Fruit fly (Drosophila melanogaster): ENCODE results near the gene CG34136.

Gene CG34136

DNA sequence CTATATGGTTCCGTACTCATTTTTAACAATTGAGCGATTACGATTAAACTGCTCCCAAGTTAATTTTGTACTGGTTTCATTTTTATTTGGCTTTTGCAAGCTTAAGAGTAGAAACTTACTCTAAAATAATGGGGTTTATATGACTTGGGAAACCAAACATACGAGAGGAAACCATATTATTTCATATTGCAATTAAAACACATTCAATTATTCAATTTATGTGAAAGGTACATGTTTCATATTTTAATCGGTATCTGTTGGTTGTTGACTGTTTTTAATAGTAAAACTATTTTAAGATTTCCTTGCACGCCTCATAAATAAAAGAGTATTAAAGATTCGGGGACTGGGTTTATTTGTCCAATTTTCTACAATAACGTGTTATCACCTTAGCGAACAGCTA lies 12.5 kb upstream of the CG34136 start, which contains the start of gene CG33510:
Gene CG33510 (minus strand): TSS at position 59 of the 400 bp plus-strand sequence.
- peak; percentile 31 for TF ChIP-seq h (GFP tag; optimal IDR thresholded peaks at IDR 0.05)
- TF ChIP-seq Hr78 (GFP tag; optimal IDR thresholded peaks at IDR 0.05): no peak
- TF ChIP-seq foxo (GFP tag; optimal IDR thresholded peaks at IDR 0.05): peak in 1 of 2 experiments; percentile 20
- TF ChIP-seq Vsx2 (GFP tag; optimal IDR thresholded peaks at IDR 0.05; ENCODE audit: partially characterized antibody): no peak
- no peak for TF ChIP-seq N (GFP tag; optimal IDR thresholded peaks at IDR 0.05)
- no peak for TF ChIP-seq sv (GFP tag; optimal IDR thresholded peaks at IDR 0.05)
- TF ChIP-seq HLH106 (tag; optimal IDR thresholded peaks at IDR 0.05): no peak
- TF ChIP-seq Sp1 (GFP tag; optimal IDR thresholded peaks at IDR 0.05): no peak
- TF ChIP-seq usp (GFP tag; optimal IDR thresholded peaks at IDR 0.05): no peak
- no peak for TF ChIP-seq Mio (GFP tag; optimal IDR thresholded peaks at IDR 0.05)
- TF ChIP-seq br (GFP tag; optimal IDR thresholded peaks at IDR 0.05): no peak
- no peak for TF ChIP-seq lola (GFP tag; optimal IDR thresholded peaks at IDR 0.05)
- TF ChIP-seq CG32264 (GFP tag; optimal IDR thresholded peaks at IDR 0.05): no peak
- peak; percentile 57 for TF ChIP-seq fru (GFP tag; optimal IDR thresholded peaks at IDR 0.05)
- TF ChIP-seq rgr (GFP tag; optimal IDR thresholded peaks at IDR 0.05): peak; percentile 6
- TF ChIP-seq CG9705 (GFP tag; optimal IDR thresholded peaks at IDR 0.05): no peak
- TF ChIP-seq Hnf4 (GFP tag; optimal IDR thresholded peaks at IDR 0.05): no peak

DNA sequence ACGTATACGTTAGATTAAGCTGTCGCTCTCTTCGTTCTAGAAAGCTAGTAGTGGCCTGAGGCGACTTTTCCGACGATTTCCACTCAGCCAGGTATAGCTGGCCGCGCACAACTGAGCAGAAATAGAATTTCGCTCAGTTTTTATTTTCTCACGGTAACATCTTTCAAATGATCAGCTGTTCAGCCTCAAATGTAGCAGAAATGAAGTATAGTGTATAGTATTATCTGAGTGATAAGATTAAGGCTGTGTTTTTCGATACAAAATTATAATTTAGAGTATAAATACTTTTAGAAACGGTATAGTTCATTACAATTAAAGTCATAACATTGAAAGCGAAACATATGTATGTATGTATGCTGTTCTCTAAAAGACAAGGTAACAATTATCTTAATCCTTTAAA lies 10.3 kb upstream of the CG34136 start, which contains the start of gene CG33509:
Gene CG33509 (minus strand): TSS at position 101 of the 400 bp plus-strand sequence.
- TF ChIP-seq h (GFP tag; optimal IDR thresholded peaks at IDR 0.05) (no peak), jim (GFP tag; optimal IDR thresholded peaks at IDR 0.05) (no peak), CG32264 (GFP tag; optimal IDR thresholded peaks at IDR 0.05) (no peak), CG9705 (GFP tag; optimal IDR thresholded peaks at IDR 0.05) (no peak), CrebA (GFP tag; optimal IDR thresholded peaks at IDR 0.05; ENCODE audit: borderline replicate concordance) (no peak)

DNA sequence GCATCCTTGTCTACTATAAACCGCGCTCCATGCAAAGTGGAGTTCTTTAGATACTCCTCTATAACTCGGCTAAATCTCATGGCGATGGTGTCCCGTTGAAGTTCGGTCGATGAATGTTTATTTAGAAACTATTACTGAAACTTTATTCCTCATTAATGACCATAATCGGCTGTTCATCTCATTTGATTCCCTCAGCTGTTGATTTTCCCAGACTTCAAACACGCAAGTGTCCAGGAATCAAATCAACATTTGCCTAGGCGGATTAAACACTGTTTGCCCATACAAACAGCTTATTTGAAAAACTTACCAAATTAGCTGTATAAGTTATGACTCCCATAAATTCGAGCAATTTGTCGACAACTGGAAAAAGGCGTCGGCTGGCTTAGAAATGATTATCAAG lies 8.1 kb upstream of the CG34136 start, which contains the start of gene ppk13:
Gene ppk13 (minus strand): TSS at position 101 of the 400 bp plus-strand sequence.
- TF ChIP-seq fru (GFP tag; optimal IDR thresholded peaks at IDR 0.05): no peak
- TF ChIP-seq foxo (GFP tag; optimal IDR thresholded peaks at IDR 0.05): no peak
- no peak for TF ChIP-seq Hr78 (GFP tag; optimal IDR thresholded peaks at IDR 0.05)
- TF ChIP-seq Hr83 (GFP tag; optimal IDR thresholded peaks at IDR 0.05; ENCODE audit: poor library complexity, severe bottlenecking): no peak
- no peak for TF ChIP-seq Hnf4 (GFP tag; optimal IDR thresholded peaks at IDR 0.05)
- TF ChIP-seq lola (GFP tag; optimal IDR thresholded peaks at IDR 0.05): no peak
- TF ChIP-seq CG32264 (GFP tag; optimal IDR thresholded peaks at IDR 0.05): no peak
- no peak for TF ChIP-seq Dif (GFP tag; optimal IDR thresholded peaks at IDR 0.05; ENCODE audit: partially characterized antibody)
- TF ChIP-seq psq (GFP tag; optimal IDR thresholded peaks at IDR 0.05): no peak
- no peak for TF ChIP-seq dsf (GFP tag; optimal IDR thresholded peaks at IDR 0.05; ENCODE audit: borderline replicate concordance)
- TF ChIP-seq brk (GFP tag; optimal IDR thresholded peaks at IDR 0.05): no peak
- no peak for TF ChIP-seq HLH106 (tag; optimal IDR thresholded peaks at IDR 0.05)
- TF ChIP-seq Vsx2 (GFP tag; optimal IDR thresholded peaks at IDR 0.05; ENCODE audit: partially characterized antibody): no peak

DNA sequence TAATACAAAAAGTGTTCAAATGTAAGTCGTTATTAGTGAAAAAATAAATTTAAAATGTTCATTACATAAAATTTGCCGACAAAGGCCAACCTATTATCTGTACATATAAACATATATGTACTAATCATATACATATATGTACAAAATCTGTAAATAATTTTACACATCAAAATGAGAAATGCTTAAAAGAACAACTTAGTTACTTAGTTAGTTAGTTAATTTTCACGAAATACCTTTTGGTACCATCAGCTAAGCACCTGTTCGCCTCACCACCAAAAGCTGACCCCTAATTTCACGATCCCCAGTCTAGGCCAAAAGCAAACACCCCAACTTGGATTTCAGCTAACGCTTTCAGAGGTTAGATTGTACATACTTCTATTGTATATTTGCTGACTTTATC lies 7.6 kb upstream of the CG34136 start, which contains the start of gene CG9259:
Gene CG9259 (plus strand): TSS at position 301 of the 400 bp plus-strand sequence.
- TF ChIP-seq Myc (optimal IDR thresholded peaks at IDR 0.05) (no peak), Jra (GFP tag; optimal IDR thresholded peaks at IDR 0.05) (no peak), foxo (GFP tag; optimal IDR thresholded peaks at IDR 0.05) (no peak), Rel (GFP tag; optimal IDR thresholded peaks at IDR 0.05) (no peak), Rel (tag; optimal IDR thresholded peaks at IDR 0.05) (no peak), dmrt93B (GFP tag; optimal IDR thresholded peaks at IDR 0.05) (no peak), fru (GFP tag; optimal IDR thresholded peaks at IDR 0.05) (no peak), lola (GFP tag; optimal IDR thresholded peaks at IDR 0.05) (no peak), N (GFP tag; optimal IDR thresholded peaks at IDR 0.05) (no peak), psq (GFP tag; optimal IDR thresholded peaks at IDR 0.05) (no peak)

DNA sequence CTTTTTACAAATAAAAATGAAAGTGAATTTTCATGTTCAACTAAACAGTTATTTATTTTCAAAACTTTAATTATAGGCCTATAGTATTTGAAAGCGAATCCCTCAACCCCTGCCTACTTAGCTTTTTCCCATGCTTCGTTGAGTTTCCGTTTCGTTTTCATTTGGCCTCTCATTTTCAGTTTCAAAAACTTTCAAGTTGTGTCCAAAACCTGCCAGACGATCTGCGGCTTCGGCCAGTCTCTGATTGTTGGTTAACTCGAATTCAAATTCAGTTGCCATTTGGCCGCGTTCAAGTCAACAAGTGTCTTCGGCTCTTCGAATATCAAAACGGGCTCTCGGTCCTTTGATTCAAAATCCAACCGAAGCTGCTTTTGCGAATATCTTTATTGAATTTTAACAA lies 5.8 kb upstream of the CG34136 start, which contains the start of gene CG14397:
Gene CG14397 (plus strand): TSS at position 270 of the 400 bp plus-strand sequence.
- no peak for TF ChIP-seq sv (GFP tag; optimal IDR thresholded peaks at IDR 0.05)
- no peak for TF ChIP-seq CG32264 (GFP tag; optimal IDR thresholded peaks at IDR 0.05)

DNA sequence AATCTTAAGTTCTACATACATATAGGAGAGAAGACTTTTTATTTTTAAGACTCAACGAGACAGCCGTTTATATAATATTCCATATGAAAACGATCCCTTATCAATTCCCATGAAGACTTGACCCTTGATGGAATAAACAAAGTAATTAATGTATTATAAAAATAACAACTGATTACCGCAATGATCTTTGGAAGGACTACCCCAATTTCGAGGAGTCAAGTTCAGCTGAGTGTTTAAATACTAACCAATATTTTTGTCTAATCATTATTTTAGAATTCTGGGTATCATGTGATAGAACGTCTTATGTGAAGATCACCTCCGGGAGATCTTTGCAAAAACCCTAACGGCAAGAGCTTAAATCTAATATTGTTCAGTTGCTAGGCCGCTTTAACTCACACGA lies 1.1 kb downstream of the CG34136 start:
- TF ChIP-seq psq (GFP tag; optimal IDR thresholded peaks at IDR 0.05) (no peak), fru (GFP tag; optimal IDR thresholded peaks at IDR 0.05) (no peak), foxo (GFP tag; optimal IDR thresholded peaks at IDR 0.05) (no peak), N (GFP tag; optimal IDR thresholded peaks at IDR 0.05) (no peak), usp (GFP tag; optimal IDR thresholded peaks at IDR 0.05) (no peak), Jra (GFP tag; optimal IDR thresholded peaks at IDR 0.05) (no peak), sage (GFP tag; optimal IDR thresholded peaks at IDR 0.05) (no peak), sv (GFP tag; optimal IDR thresholded peaks at IDR 0.05) (no peak), Dfd (GFP tag; optimal IDR thresholded peaks at IDR 0.05) (no peak), Dif (GFP tag; optimal IDR thresholded peaks at IDR 0.05; ENCODE audit: partially characterized antibody) (no peak), Sp1 (GFP tag; optimal IDR thresholded peaks at IDR 0.05) (no peak), OdsH (GFP tag; optimal IDR thresholded peaks at IDR 0.05) (no peak), h (GFP tag; optimal IDR thresholded peaks at IDR 0.05) (no peak), rgr (GFP tag; optimal IDR thresholded peaks at IDR 0.05) (no peak), Mio (GFP tag; optimal IDR thresholded peaks at IDR 0.05) (no peak), Myc (optimal IDR thresholded peaks at IDR 0.05) (no peak), Abd-B (GFP tag; optimal IDR thresholded peaks at IDR 0.05) (no peak)
